Worm (Caenorhabditis elegans) whole organism, mixed stage, embryonic: ENCODE data around the gene ifa-3.

ENCODE experiments used
- elt-1 ChIP-seq: sonication (generic microtip); optimal IDR thresholded peaks from 2 replicates; lab custom pipeline; 2017; ENCODE audit warnings: missing genetic modification characterization, mild to moderate bottlenecking, missing compliant biosample characterization, antibody characterized with exemption, moderate library complexity, borderline replicate concordance; ENCODE audit not compliant: insufficient read depth
- nhr-12 ChIP-seq: fragments of 150-350 bp; optimal IDR thresholded peaks from 2 replicates; lab custom pipeline; 2014; ENCODE audit warnings: missing biosample characterization, missing genetic modification characterization
- nhr-237 ChIP-seq: fragments of 150-350 bp; optimal IDR thresholded peaks from 2 replicates; lab custom pipeline; 2014; ENCODE audit warnings: missing biosample characterization, missing genetic modification characterization
- nhr-28 ChIP-seq: fragments of 150-350 bp; optimal IDR thresholded peaks from 2 replicates; lab custom pipeline; 2014; ENCODE audit warnings: missing biosample characterization, missing genetic modification characterization

DNA sequence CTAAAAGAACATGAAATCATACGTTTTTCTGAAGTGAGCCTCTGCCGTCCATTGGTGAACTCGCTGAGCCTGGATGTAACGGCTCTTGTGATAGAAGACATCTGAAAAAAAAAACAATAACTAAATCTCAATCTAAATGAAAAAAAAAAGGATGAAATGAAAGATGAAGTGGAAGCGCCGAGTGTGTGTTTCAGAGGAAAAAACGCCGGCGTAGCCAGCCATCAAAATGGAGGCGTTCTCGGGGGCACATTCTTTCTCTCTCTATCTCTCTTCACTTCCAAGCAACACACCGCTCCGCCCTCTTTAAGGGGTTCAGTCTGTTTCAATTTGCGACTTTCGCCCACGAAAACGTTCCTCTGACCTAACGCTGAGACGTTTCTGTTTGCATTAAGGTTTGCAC lies 47.8 kb upstream of the ifa-3 start, which contains the start of gene T01B4.3:
- TF ChIP-seq nhr-12 (tag; lab: Kevin White, UChicago) (no peak), nhr-237 (no peak), nhr-28 (tag; lab: Kevin White, UChicago) (no peak), elt-1 (tag; lab: Kevin White, UChicago) (no peak)
